Worm (Caenorhabditis elegans) whole organism, L4/young adult: ENCODE results near the gene hrde-2.

Experiments
- W03F9.2 ChIP-seq: fragments of 150-350 bp; optimal IDR thresholded peaks from 2 replicates; lab custom pipeline; 2014; ENCODE audit warnings: missing biosample characterization, missing genetic modification characterization
- him-1 ChIP-seq: sonication (generic microtip); optimal IDR thresholded peaks from 2 replicates; lab custom pipeline; 2016; ENCODE audit warnings: missing genotype, missing genetic modification reagents, missing genetic modification characterization, missing compliant biosample characterization

- TF ChIP-seq W03F9.2 (tag; lab: Kevin White, UChicago) (no peak), him-1 (no peak)
These were observed 12.0 kb downstream of the hrde-2 start for ce11 chrV:15016795-15017429.
